Fruit fly (Drosophila melanogaster): Measurements from ENCODE around the gene Zmynd10.

The Zmynd10 gene

DNA sequence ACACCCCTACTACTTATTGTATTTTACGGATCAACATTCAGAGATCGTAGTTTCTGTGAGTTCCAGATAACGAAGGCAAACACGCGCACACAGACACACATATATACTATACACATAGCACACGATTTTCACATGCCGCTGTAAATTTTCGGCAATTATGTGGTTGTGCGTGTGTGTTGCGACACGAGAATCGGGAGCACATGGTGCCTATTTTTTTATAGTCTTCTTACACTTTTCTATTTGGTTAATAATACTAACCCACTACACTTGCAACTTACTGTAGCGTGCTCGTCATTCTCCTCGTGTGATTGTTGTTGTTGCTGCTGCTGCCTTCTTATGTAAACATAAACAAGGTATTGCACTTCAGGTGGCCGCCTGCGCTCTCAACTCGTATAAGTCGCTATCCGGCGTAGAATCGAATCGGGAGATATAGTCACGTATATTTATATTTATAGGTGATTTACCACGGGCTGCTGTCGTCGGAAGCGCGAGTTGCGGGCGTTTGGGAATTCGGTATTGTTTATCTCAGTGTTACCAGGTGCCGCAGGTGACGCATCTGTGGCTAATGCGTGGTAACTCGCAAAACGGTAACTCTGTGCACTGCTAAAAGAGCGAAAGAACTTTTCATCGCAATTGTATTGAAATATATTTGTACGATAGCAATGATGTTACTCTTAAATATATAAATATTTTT lies 3.9 kb downstream of the Zmynd10 start, which contains the start of gene Adk2 (continued):
- 0 out of 3 replicates have a peak, but pooled peaks have one; percentile 19 for TF ChIP-seq CG2199 (GFP tag; IDR thresholded peaks at IDR 0.05)
- peak; percentile 29; the same call in 1 of the 2 replicates for TF ChIP-seq CG10959 (GFP tag; IDR thresholded peaks at IDR 0.05)
- no peak for TF ChIP-seq CG14710 (tag; optimal IDR thresholded peaks at IDR 0.05)
- no peak for TF ChIP-seq CG13775 (GFP tag; optimal IDR thresholded peaks at IDR 0.05)
- no peak for TF ChIP-seq CG13296 (GFP tag; optimal IDR thresholded peaks at IDR 0.05)
- TF ChIP-seq CG3838 (GFP tag; optimal IDR thresholded peaks at IDR 0.05), result no peak
- TF ChIP-seq nerfin-1 (tag; optimal IDR thresholded peaks at IDR 0.05), result peak; percentile 74
- TF ChIP-seq klu (GFP tag; IDR thresholded peaks at IDR 0.05), result 0 out of 2 replicates have a peak, but pooled peaks have one; percentile 16
- no peak for TF ChIP-seq CG43689 (GFP tag; IDR thresholded peaks at IDR 0.05)
- TF ChIP-seq CG14014 (GFP tag; IDR thresholded peaks at IDR 0.05), result peak; percentile 44
- no peak for TF ChIP-seq CG4730 (GFP tag; IDR thresholded peaks at IDR 0.05)
- TF ChIP-seq Trl (optimal IDR thresholded peaks at IDR 0.05), result no peak
- TF ChIP-seq Trl (GFP tag; optimal IDR thresholded peaks at IDR 0.05), result no peak
- TF ChIP-seq abd-A (tag; optimal IDR thresholded peaks at IDR 0.05), result no peak
- TF ChIP-seq CG7928 (GFP tag; optimal IDR thresholded peaks at IDR 0.05), result no peak
- TF ChIP-seq disco-r (GFP tag; optimal IDR thresholded peaks at IDR 0.05), result no peak
- no peak for TF ChIP-seq CG14965 (GFP tag; optimal IDR thresholded peaks at IDR 0.05; ENCODE audit: borderline replicate concordance)
- no peak for TF ChIP-seq nau (GFP tag; optimal IDR thresholded peaks at IDR 0.05)
- TF ChIP-seq pum (GFP tag; optimal IDR thresholded peaks at IDR 0.05), result no peak
- no peak for TF ChIP-seq shn (GFP tag; optimal IDR thresholded peaks at IDR 0.05)
- TF ChIP-seq mld (GFP tag; IDR thresholded peaks at IDR 0.05; ENCODE audit: partially characterized antibody), result no peak
- 0 out of 3 replicates have a peak, but pooled peaks have one; percentile 39 for TF ChIP-seq H15 (GFP tag; IDR thresholded peaks at IDR 0.05)
- no peak for TF ChIP-seq Hey (tag; optimal IDR thresholded peaks at IDR 0.05)
- no peak for TF ChIP-seq Hr39 (optimal IDR thresholded peaks at IDR 0.05)
- TF ChIP-seq CG17361 (GFP tag; IDR thresholded peaks at IDR 0.05), result no peak
- TF ChIP-seq da (GFP tag; optimal IDR thresholded peaks at IDR 0.05), result no peak
- no peak for TF ChIP-seq CG8478 (optimal IDR thresholded peaks at IDR 0.05)
- no peak for TF ChIP-seq ERR (GFP tag; optimal IDR thresholded peaks at IDR 0.05)
- TF ChIP-seq CG1603 (tag; optimal IDR thresholded peaks at IDR 0.05), result peak; percentile 66
- no peak; the same call in 1 of the 2 replicates for TF ChIP-seq ato (GFP tag; IDR thresholded peaks at IDR 0.05; ENCODE audit: partially characterized antibody)
- TF ChIP-seq ash1 (GFP tag; optimal IDR thresholded peaks at IDR 0.05), result no peak
- peak; percentile 20; the same call in 1 of the 2 replicates for TF ChIP-seq E2f2 (GFP tag; IDR thresholded peaks at IDR 0.05)
- TF ChIP-seq CG2129 (GFP tag; IDR thresholded peaks at IDR 0.05; ENCODE audit: partially characterized antibody), result no peak
- no peak for TF ChIP-seq Sry-β (GFP tag; optimal IDR thresholded peaks at IDR 0.05)
- TF ChIP-seq HLH3B (GFP tag; IDR thresholded peaks at IDR 0.05), result no peak
- no peak for TF ChIP-seq CG18619 (GFP tag; optimal IDR thresholded peaks at IDR 0.05)
- TF ChIP-seq CG9215 (GFP tag; IDR thresholded peaks at IDR 0.05), result no peak

DNA sequence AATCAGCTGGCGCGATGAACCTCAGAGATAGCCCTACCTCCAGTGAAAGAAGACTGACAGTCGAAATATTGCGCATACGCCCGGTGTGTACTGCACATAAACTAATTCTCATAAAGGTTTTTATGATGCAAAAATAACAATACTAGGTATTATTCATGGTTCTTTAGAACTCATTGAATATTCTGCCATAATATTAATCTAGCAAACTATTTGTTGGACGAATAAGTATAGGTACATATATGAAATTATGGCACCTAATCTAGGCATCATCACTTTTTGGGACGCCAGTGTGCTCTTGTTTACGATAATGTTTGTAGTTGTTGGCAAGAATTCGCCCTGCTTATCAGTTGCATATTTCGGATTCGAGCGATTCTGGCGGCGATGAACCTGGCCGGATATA lies 4.5 kb downstream of the Zmynd10 start:
- peak; percentile 20; the same call in 1 of the 2 replicates for TF ChIP-seq seq (GFP tag; IDR thresholded peaks at IDR 0.05)
- peak; percentile 27; the same call in 1 of the 3 replicates for TF ChIP-seq row (GFP tag; IDR thresholded peaks at IDR 0.05)
- TF ChIP-seq CG1024 (GFP tag; IDR thresholded peaks at IDR 0.05), result no peak
- 0 out of 2 replicates have a peak, but pooled peaks have one; percentile 22 for TF ChIP-seq onecut (GFP tag; IDR thresholded peaks at IDR 0.05)
- peak; percentile 7 for TF ChIP-seq CG18262 (tag; optimal IDR thresholded peaks at IDR 0.05)
- no peak for TF ChIP-seq Opbp (GFP tag; IDR thresholded peaks at IDR 0.05; ENCODE audit: partially characterized antibody)
- peak; percentile 37 for TF ChIP-seq gcm2 (GFP tag; optimal IDR thresholded peaks at IDR 0.05)
- TF ChIP-seq oc (tag; optimal IDR thresholded peaks at IDR 0.05), result no peak
- peak; percentile 8 for TF ChIP-seq ind (GFP tag; optimal IDR thresholded peaks at IDR 0.05)
- TF ChIP-seq lmd (GFP tag; IDR thresholded peaks at IDR 0.05), result peak; percentile 22; the same call in 1 of the 2 replicates
- TF ChIP-seq CG18599 (GFP tag; optimal IDR thresholded peaks at IDR 0.05), result peak; percentile 46
- TF ChIP-seq Ptx1 (GFP tag; IDR thresholded peaks at IDR 0.05), result peak; percentile 62
- TF ChIP-seq abd-A (tag; optimal IDR thresholded peaks at IDR 0.05), result no peak
- TF ChIP-seq Sox102F (GFP tag; optimal IDR thresholded peaks at IDR 0.05), result peak; percentile 41
- TF ChIP-seq CG12071 (GFP tag; optimal IDR thresholded peaks at IDR 0.05), result peak; percentile 3
- no peak for TF ChIP-seq CG4360 (GFP tag; IDR thresholded peaks at IDR 0.05)
- peak; percentile 44; the same call in 1 of the 2 replicates for TF ChIP-seq HLH3B (GFP tag; IDR thresholded peaks at IDR 0.05)
